Fruit fly (Drosophila melanogaster) whole organism, prepupa: ENCODE data around the gene CG31321.
A peak's percentile ranks its signal among the peaks of the same experiment; 100 is the strongest.

Experiments
- Blimp-1 ChIP-seq: fragments of 200-800 bp; sonication (Bioruptor generic); optimal IDR thresholded peaks from 3 replicates; lab custom pipeline; 2017; ENCODE audit warnings: missing biosample characterization, missing genetic modification characterization, mild to moderate bottlenecking, moderate library complexity, missing genetic modification reagents
- CG10631 ChIP-seq: fragments of 200-800 bp; sonication (Bioruptor generic); optimal IDR thresholded peaks from 2 replicates; lab custom pipeline; 2016; ENCODE audit warnings: missing biosample characterization, missing genetic modification characterization
- CG10669 ChIP-seq: fragments of 200-800 bp; sonication (Bioruptor generic); optimal IDR thresholded peaks from 3 replicates; lab custom pipeline; 2018; ENCODE audit warnings: missing biosample characterization, mild to moderate bottlenecking, missing genetic modification characterization, moderate library complexity
- CG11762 ChIP-seq: fragments of 200-800 bp; sonication (Bioruptor generic); optimal IDR thresholded peaks from 3 replicates; lab custom pipeline; 2016; ENCODE audit warnings: missing biosample characterization, missing genetic modification characterization; ENCODE audit not compliant: insufficient read depth
- CG11902 ChIP-seq: fragments of 200-800 bp; sonication (Bioruptor generic); optimal IDR thresholded peaks from 3 replicates; lab custom pipeline; 2016; ENCODE audit warnings: missing biosample characterization, missing genetic modification characterization
- CG1621 ChIP-seq: fragments of 200-800 bp; sonication (Bioruptor generic); optimal IDR thresholded peaks from 3 replicates; lab custom pipeline; 2018; ENCODE audit warnings: missing biosample characterization, mild to moderate bottlenecking, missing genetic modification characterization
- CG16779 ChIP-seq: fragments of 200-800 bp; sonication (Bioruptor generic); optimal IDR thresholded peaks from 3 replicates; lab custom pipeline; 2017; ENCODE audit warnings: missing biosample characterization, mild to moderate bottlenecking, missing genetic modification characterization
- CG3032 ChIP-seq: fragments of 200-800 bp; optimal IDR thresholded peaks from 2 replicates; lab custom pipeline; 2019; ENCODE audit warnings: missing biosample characterization, mild to moderate bottlenecking, missing genetic modification characterization, moderate library complexity
- CG31627 ChIP-seq: fragments of 200-800 bp; sonication (Bioruptor generic); optimal IDR thresholded peaks from 3 replicates; lab custom pipeline; 2016; ENCODE audit warnings: missing biosample characterization, missing genetic modification characterization
- CG32006 ChIP-seq: fragments of 200-800 bp; sonication (Bioruptor generic); optimal IDR thresholded peaks from 3 replicates; lab custom pipeline; 2017; ENCODE audit warnings: missing biosample characterization, mild to moderate bottlenecking, missing genetic modification characterization
- CG34406 ChIP-seq: fragments of 200-800 bp; sonication (Bioruptor generic); optimal IDR thresholded peaks from 3 replicates; lab custom pipeline; 2016; ENCODE audit warnings: missing biosample characterization, missing genetic modification characterization
- CG3919 ChIP-seq: fragments of 200-800 bp; sonication (Bioruptor generic); optimal IDR thresholded peaks from 3 replicates; lab custom pipeline; 2016; ENCODE audit warnings: missing biosample characterization, missing genetic modification characterization
- CG4318 ChIP-seq: fragments of 200-800 bp; sonication (Bioruptor generic); optimal IDR thresholded peaks from 3 replicates; lab custom pipeline; 2017; ENCODE audit warnings: missing biosample characterization, mild to moderate bottlenecking, missing genetic modification characterization
- CG6163 ChIP-seq: fragments of 200-800 bp; sonication (Bioruptor generic); IDR thresholded peaks from 3 replicates; pipeline ENCODE4 v1.3.6; 2022; ENCODE audit warnings: missing biosample characterization, missing genetic modification characterization
- CG6792 ChIP-seq: fragments of 200-800 bp; sonication (Bioruptor generic); optimal IDR thresholded peaks from 3 replicates; lab custom pipeline; 2016; ENCODE audit warnings: missing biosample characterization, missing genetic modification characterization
- CG6854 ChIP-seq: fragments of 200-800 bp; sonication (Bioruptor generic); optimal IDR thresholded peaks from 2 replicates; lab custom pipeline; 2017; ENCODE audit warnings: missing biosample characterization, mild to moderate bottlenecking, missing genetic modification characterization
- CG8119 ChIP-seq: fragments of 200-800 bp; sonication (Bioruptor generic); IDR thresholded peaks from 3 replicates; pipeline ENCODE4 v1.3.6; 2022; ENCODE audit warnings: missing biosample characterization, missing genetic modification characterization
- CG8319 ChIP-seq: fragments of 200-800 bp; sonication (Bioruptor generic); optimal IDR thresholded peaks from 3 replicates; lab custom pipeline; 2016; ENCODE audit warnings: missing biosample characterization, missing genetic modification characterization
- CG8632 ChIP-seq: fragments of 200-800 bp; sonication (Bioruptor generic); optimal IDR thresholded peaks from 3 replicates; lab custom pipeline; 2016; ENCODE audit warnings: missing biosample characterization, missing genetic modification characterization
- CG9139 ChIP-seq: fragments of 200-800 bp; sonication (Bioruptor generic); optimal IDR thresholded peaks from 3 replicates; lab custom pipeline; 2017; ENCODE audit warnings: missing biosample characterization, mild to moderate bottlenecking, missing genetic modification characterization
- Ets21C ChIP-seq: fragments of 200-800 bp; sonication (Bioruptor generic); optimal IDR thresholded peaks from 3 replicates; lab custom pipeline; 2016; ENCODE audit warnings: missing biosample characterization, missing genetic modification characterization
- Ets96B ChIP-seq: fragments of 200-800 bp; optimal IDR thresholded peaks from 2 replicates; lab custom pipeline; 2019; ENCODE audit warnings: missing biosample characterization, mild to moderate bottlenecking, missing genetic modification characterization, moderate library complexity
- Gug ChIP-seq: fragments of 200-800 bp; sonication (Bioruptor generic); IDR thresholded peaks from 2 replicates; pipeline ENCODE4 v1.3.6; 2022; ENCODE audit warnings: missing biosample characterization, missing genetic modification characterization
- Hr38 ChIP-seq: sonication (Bioruptor generic); optimal IDR thresholded peaks from 2 replicates; lab custom pipeline; 2016; ENCODE audit warnings: missing biosample characterization, missing genetic modification characterization
- Hr39 ChIP-seq: fragments of 200-800 bp; sonication (Bioruptor generic); optimal IDR thresholded peaks from 2 replicates; lab custom pipeline; 2016; ENCODE audit warnings: missing biosample characterization, missing genetic modification characterization
- Lpt ChIP-seq: fragments of 200-800 bp; sonication (Bioruptor generic); optimal IDR thresholded peaks from 3 replicates; lab custom pipeline; 2016; ENCODE audit warnings: missing biosample characterization, missing genetic modification characterization
- Met ChIP-seq: fragments of 200-800 bp; sonication (Bioruptor generic); optimal IDR thresholded peaks from 3 replicates; lab custom pipeline; 2016; ENCODE audit warnings: missing biosample characterization, missing genetic modification characterization
- OdsH ChIP-seq: fragments of 200-800 bp; sonication (Bioruptor generic); optimal IDR thresholded peaks from 3 replicates; lab custom pipeline; 2016; ENCODE audit warnings: missing biosample characterization, missing genetic modification characterization
- Sox14 ChIP-seq: fragments of 200-800 bp; sonication (Bioruptor generic); optimal IDR thresholded peaks from 3 replicates; lab custom pipeline; 2016; ENCODE audit warnings: missing biosample characterization, missing genetic modification characterization
- achi ChIP-seq: fragments of 200-800 bp; sonication (Bioruptor generic); optimal IDR thresholded peaks from 3 replicates; lab custom pipeline; 2016; ENCODE audit warnings: missing biosample characterization, missing genetic modification characterization
- acj6 ChIP-seq: fragments of 200-800 bp; sonication (Bioruptor generic); optimal IDR thresholded peaks from 3 replicates; lab custom pipeline; 2016; ENCODE audit warnings: missing biosample characterization, missing genetic modification characterization
- cyc ChIP-seq: fragments of 200-800 bp; sonication (Bioruptor generic); optimal IDR thresholded peaks from 3 replicates; lab custom pipeline; 2016; ENCODE audit warnings: missing biosample characterization, missing genetic modification characterization
- dac ChIP-seq: fragments of 200-800 bp; sonication (Bioruptor generic); optimal IDR thresholded peaks from 2 replicates; lab custom pipeline; 2017; ENCODE audit warnings: missing biosample characterization, mild to moderate bottlenecking, missing genetic modification characterization
- eg ChIP-seq: fragments of 200-800 bp; sonication (Bioruptor generic); IDR thresholded peaks from 3 replicates; pipeline ENCODE4 v1.3.6; 2022; ENCODE audit warnings: missing biosample characterization, missing genetic modification characterization
- esn ChIP-seq: fragments of 200-800 bp; sonication (Bioruptor generic); optimal IDR thresholded peaks from 2 replicates; lab custom pipeline; 2016; ENCODE audit warnings: missing biosample characterization, mild to moderate bottlenecking, missing genetic modification characterization, moderate library complexity
- fd59A ChIP-seq: fragments of 200-800 bp; sonication (Bioruptor generic); optimal IDR thresholded peaks from 2 replicates; lab custom pipeline; 2017; ENCODE audit warnings: missing biosample characterization, mild to moderate bottlenecking, missing genetic modification characterization, missing genetic modification reagents
- fd85E ChIP-seq: fragments of 200-800 bp; sonication (Bioruptor generic); optimal IDR thresholded peaks from 3 replicates; lab custom pipeline; 2016; ENCODE audit warnings: missing biosample characterization, missing genetic modification characterization
- fkh ChIP-seq: fragments of 200-800 bp; sonication (Bioruptor generic); optimal IDR thresholded peaks from 3 replicates; lab custom pipeline; 2017; ENCODE audit warnings: missing biosample characterization, mild to moderate bottlenecking, missing genetic modification characterization, moderate library complexity
- lz ChIP-seq: fragments of 200-800 bp; sonication (Bioruptor generic); optimal IDR thresholded peaks from 3 replicates; lab custom pipeline; 2016; ENCODE audit warnings: missing biosample characterization, missing genetic modification characterization
- net ChIP-seq: fragments of 200-800 bp; sonication (Bioruptor generic); optimal IDR thresholded peaks from 3 replicates; lab custom pipeline; 2016; ENCODE audit warnings: missing biosample characterization, missing genetic modification characterization
- pdm3 ChIP-seq: fragments of 200-800 bp; sonication (Bioruptor generic); optimal IDR thresholded peaks from 3 replicates; lab custom pipeline; 2016; ENCODE audit warnings: missing biosample characterization, missing genetic modification characterization
- salr ChIP-seq, 2 experiments: fragments of 200-800 bp; sonication (Bioruptor generic); optimal IDR thresholded peaks; 3 replicates each; lab custom pipeline; 2016 to 2018; ENCODE audit warnings: missing biosample characterization in 2 of 2, missing genetic modification characterization in 2 of 2, mild to moderate bottlenecking in 1 of 2
- spab ChIP-seq: fragments of 200-800 bp; sonication (Bioruptor generic); optimal IDR thresholded peaks from 2 replicates; lab custom pipeline; 2017; ENCODE audit warnings: missing biosample characterization, mild to moderate bottlenecking, missing genetic modification characterization, missing genetic modification reagents
- ss ChIP-seq, 2 experiments: fragments of 200-800 bp; sonication (Bioruptor generic); optimal IDR thresholded peaks; 2 replicates in 1 of 2; 3 replicates in 1 of 2; lab custom pipeline; 2017 to 2018; ENCODE audit warnings: mild to moderate bottlenecking in 2 of 2, missing biosample characterization in 2 of 2, missing genetic modification characterization in 2 of 2, moderate library complexity in 1 of 2
- topi ChIP-seq: fragments of 200-800 bp; sonication (Bioruptor generic); optimal IDR thresholded peaks from 3 replicates; lab custom pipeline; 2016; ENCODE audit warnings: missing biosample characterization, missing genetic modification characterization
- vri ChIP-seq: fragments of 200-800 bp; sonication (Bioruptor generic); optimal IDR thresholded peaks from 3 replicates; lab custom pipeline; 2016; ENCODE audit warnings: missing biosample characterization, mild to moderate bottlenecking, missing genetic modification characterization

The CG31321 gene

dm6 chr3R:14280324-14280723 lies 29.8 kb upstream of the CG31321 start (continued):
- TF ChIP-seq CG3919 (GFP tag; lab: Kevin White, UChicago) (peak; percentile 49), ss (GFP tag; optimal IDR thresholded peaks at IDR 0.05; lab: Kevin White, UChicago) (no peak), CG32006 (GFP tag; lab: Kevin White, UChicago) (peak; percentile 92), CG31627 (GFP tag; lab: Kevin White, UChicago) (peak; percentile 15), CG34406 (GFP tag; lab: Kevin White, UChicago) (peak; percentile 25), Ets96B (tag; lab: Kevin White, UChicago) (peak; percentile 8), Met (GFP tag; lab: Kevin White, UChicago) (peak; percentile 9), achi (GFP tag; lab: Kevin White, UChicago) (peak; percentile 54), vri (no peak), pdm3 (GFP tag; lab: Kevin White, UChicago) (peak; percentile 52), spab (GFP tag; lab: Kevin White, UChicago) (no peak), Hr38 (GFP tag; lab: Kevin White, UChicago) (no peak), CG11902 (GFP tag; lab: Kevin White, UChicago) (no peak), salr (GFP tag; optimal IDR thresholded peaks at IDR 0.05; lab: Kevin White, UChicago) (peak in 1 of 2 experiments; percentile 74), CG6163 (GFP tag; lab: Robert Waterston, UW) (no peak), eg (GFP tag; lab: Robert Waterston, UW) (peak; percentile 66; the same call in 2 of the 3 replicates), CG11762 (GFP tag; lab: Kevin White, UChicago) (peak; percentile 22), Ets21C (GFP tag; lab: Kevin White, UChicago) (no peak), CG9139 (no peak), CG6854 (no peak), Sox14 (peak; percentile 41), topi (GFP tag; lab: Kevin White, UChicago) (peak; percentile 15), esn (GFP tag; lab: Kevin White, UChicago) (peak; percentile 30), CG6792 (GFP tag; lab: Kevin White, UChicago) (no peak), net (GFP tag; lab: Kevin White, UChicago) (peak; percentile 27), acj6 (GFP tag; lab: Kevin White, UChicago) (peak; percentile 63), Lpt (GFP tag; lab: Kevin White, UChicago) (peak; percentile 62), lz (GFP tag; lab: Kevin White, UChicago) (no peak), OdsH (GFP tag; lab: Kevin White, UChicago) (peak; percentile 71), Blimp-1 (GFP tag; lab: Kevin White, UChicago) (no peak), CG10631 (peak; percentile 53), fd85E (GFP tag; lab: Kevin White, UChicago) (no peak), CG4318 (GFP tag; lab: Kevin White, UChicago) (peak; percentile 89), CG3032 (tag; lab: Kevin White, UChicago) (peak; percentile 20), CG8632 (GFP tag; lab: Kevin White, UChicago) (no peak), fkh (GFP tag; lab: Kevin White, UChicago) (no peak), Gug (no peak)

dm6 chr3R:14282215-14283041 lies 27.7 kb upstream of the CG31321 start:
- no peak for TF ChIP-seq acj6 (GFP tag; lab: Kevin White, UChicago)
- TF ChIP-seq salr (GFP tag; optimal IDR thresholded peaks at IDR 0.05; lab: Kevin White, UChicago) = no peak
- TF ChIP-seq esn (GFP tag; lab: Kevin White, UChicago) = no peak
- no peak for TF ChIP-seq ss (GFP tag; optimal IDR thresholded peaks at IDR 0.05; lab: Kevin White, UChicago)
- TF ChIP-seq CG8319 (GFP tag; lab: Kevin White, UChicago) = no peak
- TF ChIP-seq Gug = no peak
- TF ChIP-seq dac = no peak
- no peak for TF ChIP-seq CG8632 (GFP tag; lab: Kevin White, UChicago)
- peak; percentile 31; the same call in 2 of the 3 replicates for TF ChIP-seq CG8119 (GFP tag; lab: Robert Waterston, UW)
- TF ChIP-seq fd59A (GFP tag; lab: Kevin White, UChicago) = no peak
- no peak for TF ChIP-seq CG3032 (tag; lab: Kevin White, UChicago)
- TF ChIP-seq CG6854 = no peak
- TF ChIP-seq eg (GFP tag; lab: Robert Waterston, UW) = peak; percentile 23; the same call in 2 of the 3 replicates
- TF ChIP-seq cyc (GFP tag; lab: Kevin White, UChicago) = no peak
- TF ChIP-seq CG6792 (GFP tag; lab: Kevin White, UChicago) = no peak
- no peak for TF ChIP-seq CG10669
- no peak for TF ChIP-seq CG16779 (tag; lab: Kevin White, UChicago)
- no peak for TF ChIP-seq lz (GFP tag; lab: Kevin White, UChicago)
- no peak for TF ChIP-seq vri
- TF ChIP-seq Hr39 (GFP tag; lab: Kevin White, UChicago) = no peak
- TF ChIP-seq CG1621 (tag; lab: Kevin White, UChicago) = no peak
- no peak for TF ChIP-seq CG10631
- no peak for TF ChIP-seq Lpt (GFP tag; lab: Kevin White, UChicago)
- 0 out of 3 replicates have a peak, but pooled peaks have one; percentile 9 for TF ChIP-seq CG6163 (GFP tag; lab: Robert Waterston, UW)
- no peak for TF ChIP-seq CG11762 (GFP tag; lab: Kevin White, UChicago)
- TF ChIP-seq Met (GFP tag; lab: Kevin White, UChicago) = no peak
